Worm (Caenorhabditis elegans) whole organism, L4 larva: ENCODE data around the gene tbx-2.
A peak's percentile ranks its signal among the peaks of the same experiment; 100 is the strongest.

ENCODE experiments used
- F26F4.8 ChIP-seq: fragments of 200-800 bp; sonication (Bioruptor generic); conservative IDR thresholded peaks from 2 replicates; pipeline ENCODE4 v1.3.6; 2022; ENCODE audit warnings: missing genetic modification characterization, missing compliant biosample characterization
- F44E2.7 ChIP-seq: fragments of 200-800 bp; sonication (Bioruptor generic); IDR thresholded peaks from 2 replicates; pipeline ENCODE4 v2.1.2; 2022; ENCODE audit warnings: missing genetic modification characterization, missing compliant biosample characterization
- ZK546.5 ChIP-seq, 2 experiments: sonication (generic microtip); optimal IDR thresholded peaks; 2 replicates each; lab custom pipeline; 2017; ENCODE audit warnings: missing biosample characterization in 2 of 2, missing genetic modification characterization in 2 of 2
- daf-12 ChIP-seq: fragments of 150-350 bp; optimal IDR thresholded peaks from 2 replicates; lab custom pipeline; 2014; ENCODE audit warnings: missing biosample characterization, missing genetic modification reagents, missing genetic modification characterization
- mdl-1 ChIP-seq, 2 experiments: fragments of 150-350 bp in 1 of 2; sonication (generic microtip) in 1 of 2; optimal IDR thresholded peaks; 2 replicates each; lab custom pipeline; 2014 to 2017; ENCODE audit warnings: missing biosample characterization in 2 of 2, missing genetic modification characterization in 2 of 2
- nhr-11 ChIP-seq: fragments of 150-350 bp; optimal IDR thresholded peaks from 2 replicates; lab custom pipeline; 2014; ENCODE audit warnings: missing biosample characterization, missing genetic modification characterization
- nhr-76 ChIP-seq: fragments of 150-350 bp; optimal IDR thresholded peaks from 2 replicates; lab custom pipeline; 2014; ENCODE audit warnings: missing biosample characterization, missing genetic modification characterization
- nhr-77 ChIP-seq: fragments of 150-350 bp; optimal IDR thresholded peaks from 2 replicates; lab custom pipeline; 2014; ENCODE audit warnings: missing biosample characterization, missing genetic modification characterization
- pqm-1 ChIP-seq: sonication (generic microtip); optimal IDR thresholded peaks from 2 replicates; lab custom pipeline; 2017; ENCODE audit warnings: missing biosample characterization, missing genetic modification characterization
- snpc-4 ChIP-seq: fragments of 150-350 bp; optimal IDR thresholded peaks from 2 replicates; lab custom pipeline; 2014; ENCODE audit warnings: missing biosample characterization, missing genetic modification characterization
- ztf-11 ChIP-seq: fragments of 150-350 bp; optimal IDR thresholded peaks from 2 replicates; lab custom pipeline; 2014; ENCODE audit warnings: missing biosample characterization, missing genetic modification characterization

DNA sequence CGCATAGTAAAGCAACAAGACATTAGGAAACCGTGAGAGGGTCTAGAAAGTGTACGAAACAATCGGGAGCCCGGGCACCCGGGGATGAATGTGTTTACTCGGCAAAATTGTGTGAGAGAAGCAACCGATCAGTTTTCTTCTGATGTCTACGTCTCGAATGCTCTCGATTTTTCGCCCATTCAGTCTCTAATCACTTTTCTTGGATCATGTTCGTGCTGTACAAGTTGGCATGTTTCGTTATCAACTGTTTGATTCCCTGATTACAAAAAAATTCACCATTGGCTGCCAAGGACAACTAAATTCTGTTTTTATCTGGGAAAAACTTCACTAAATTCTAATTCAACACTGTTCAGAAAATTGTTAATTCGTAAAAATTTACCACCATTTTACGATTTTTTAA, 44.5 kb upstream of the tbx-2 start:
- TF ChIP-seq ztf-11 (no peak), pqm-1 (tag; lab: Kevin White, UChicago) (peak; percentile 9), mdl-1 (tag; optimal IDR thresholded peaks at IDR 0.05; lab: Kevin White, UChicago) (no peak), nhr-11 (tag; lab: Kevin White, UChicago) (no peak), snpc-4 (tag; lab: Kevin White, UChicago) (no peak), nhr-76 (tag; lab: Kevin White, UChicago) (no peak), ZK546.5 (tag; optimal IDR thresholded peaks at IDR 0.05; lab: Kevin White, UChicago) (no peak), nhr-77 (tag; lab: Kevin White, UChicago) (no peak), F44E2.7 (GFP tag; lab: Robert Waterston, UW) (no peak), daf-12 (no peak), F26F4.8 (GFP tag; lab: Robert Waterston, UW) (no peak)
